Worm (Caenorhabditis elegans) whole organism, mixed stage, embryonic: Measurements from ENCODE around the gene Y116A8C.469.

Source experiments
- cnd-1 ChIP-seq: fragments of 200-800 bp; sonication (Bioruptor generic); optimal IDR thresholded peaks from 2 replicates; lab custom pipeline; 2018; ENCODE audit warnings: mild to moderate bottlenecking, missing genetic modification characterization, missing compliant biosample characterization
- elt-1 ChIP-seq: sonication (generic microtip); optimal IDR thresholded peaks from 2 replicates; lab custom pipeline; 2017; ENCODE audit warnings: missing genetic modification characterization, mild to moderate bottlenecking, missing compliant biosample characterization, antibody characterized with exemption, moderate library complexity, borderline replicate concordance; ENCODE audit not compliant: insufficient read depth
- elt-3 ChIP-seq: fragments of 150-350 bp; optimal IDR thresholded peaks from 2 replicates; lab custom pipeline; 2014; ENCODE audit warnings: missing biosample characterization, missing genetic modification characterization
- flh-1 ChIP-seq: fragments of 200-800 bp; sonication (Bioruptor generic); optimal IDR thresholded peaks from 2 replicates; lab custom pipeline; 2018; ENCODE audit warnings: mild to moderate bottlenecking, missing genetic modification characterization, moderate library complexity, missing compliant biosample characterization
- lsy-2 ChIP-seq: fragments of 150-350 bp; optimal IDR thresholded peaks from 2 replicates; lab custom pipeline; 2014; ENCODE audit warnings: missing biosample characterization, missing genetic modification characterization
- mep-1 ChIP-seq: fragments of 150-350 bp; optimal IDR thresholded peaks from 2 replicates; lab custom pipeline; 2017; ENCODE audit warnings: missing biosample characterization, missing genetic modification reagents, missing genetic modification characterization, inconsistent platforms
- nhr-12 ChIP-seq: fragments of 150-350 bp; optimal IDR thresholded peaks from 2 replicates; lab custom pipeline; 2014; ENCODE audit warnings: missing biosample characterization, missing genetic modification characterization
- nhr-2 ChIP-seq: fragments of 150-350 bp; optimal IDR thresholded peaks from 2 replicates; lab custom pipeline; 2014; ENCODE audit warnings: missing biosample characterization, missing genetic modification characterization
- nhr-237 ChIP-seq: fragments of 150-350 bp; optimal IDR thresholded peaks from 2 replicates; lab custom pipeline; 2014; ENCODE audit warnings: missing biosample characterization, missing genetic modification characterization
- nhr-28 ChIP-seq: fragments of 150-350 bp; optimal IDR thresholded peaks from 2 replicates; lab custom pipeline; 2014; ENCODE audit warnings: missing biosample characterization, missing genetic modification characterization
- nhr-76 ChIP-seq: sonication (generic microtip); optimal IDR thresholded peaks from 2 replicates; lab custom pipeline; 2017; ENCODE audit warnings: missing biosample characterization, missing genetic modification characterization
- snpc-4 ChIP-seq: fragments of 150-350 bp; optimal IDR thresholded peaks from 2 replicates; lab custom pipeline; 2014; ENCODE audit warnings: missing biosample characterization, missing genetic modification characterization
- unc-62 ChIP-seq: fragments of 150-350 bp; optimal IDR thresholded peaks from 2 replicates; lab custom pipeline; 2014; ENCODE audit warnings: missing biosample characterization, missing genetic modification reagents, missing genetic modification characterization

- TF ChIP-seq elt-3 (no peak), nhr-28 (tag; lab: Kevin White, UChicago) (no peak), snpc-4 (tag; lab: Kevin White, UChicago) (no peak), flh-1 (GFP tag; lab: Kevin White, UChicago) (no peak), nhr-2 (no peak), lsy-2 (tag; lab: Kevin White, UChicago) (no peak), nhr-237 (tag; lab: Kevin White, UChicago) (no peak), cnd-1 (no peak), nhr-12 (tag; lab: Kevin White, UChicago) (no peak), unc-62 (GFP tag; lab: Kevin White, UChicago) (no peak), mep-1 (tag; lab: Kevin White, UChicago) (no peak), elt-1 (tag; lab: Kevin White, UChicago) (no peak), nhr-76 (tag; lab: Kevin White, UChicago) (no peak)
Observed at ce11 chrIV:16915751-16916150, 2.0 kb downstream of the Y116A8C.469 start, which contains the start of gene Y116A8C.3.
